Worm (Caenorhabditis elegans) whole organism, L2 larva: Measurements from ENCODE around the gene mep-1.

Experiments
- ceh-16 ChIP-seq: fragments of 150-350 bp; optimal IDR thresholded peaks from 2 replicates; lab custom pipeline; 2014; ENCODE audit warnings: missing biosample characterization, missing genetic modification characterization
- ceh-82 ChIP-seq: fragments of 150-350 bp; optimal IDR thresholded peaks from 2 replicates; lab custom pipeline; 2014; ENCODE audit warnings: missing biosample characterization, missing genetic modification characterization
- dmd-4 ChIP-seq: sonication (generic microtip); optimal IDR thresholded peaks from 2 replicates; lab custom pipeline; 2017; ENCODE audit warnings: missing biosample characterization, missing genetic modification characterization
- elt-3 ChIP-seq: sonication (generic microtip); optimal IDR thresholded peaks from 2 replicates; lab custom pipeline; 2017; ENCODE audit warnings: missing biosample characterization, missing genetic modification characterization
- fos-1 ChIP-seq: fragments of 150-350 bp; optimal IDR thresholded peaks from 2 replicates; lab custom pipeline; 2014; ENCODE audit warnings: missing biosample characterization, missing genetic modification characterization
- mdl-1 ChIP-seq, 2 experiments: fragments of 150-350 bp in 1 of 2; sonication (generic microtip) in 1 of 2; optimal IDR thresholded peaks; 2 replicates each; lab custom pipeline; 2017; ENCODE audit warnings: missing biosample characterization in 2 of 2, missing genetic modification characterization in 2 of 2
- nhr-11 ChIP-seq: fragments of 150-350 bp; optimal IDR thresholded peaks from 2 replicates; lab custom pipeline; 2014; ENCODE audit warnings: missing biosample characterization, missing genetic modification characterization
- nhr-12 ChIP-seq: fragments of 150-350 bp; optimal IDR thresholded peaks from 2 replicates; lab custom pipeline; 2014; ENCODE audit warnings: missing biosample characterization, missing genetic modification characterization
- nhr-237 ChIP-seq: fragments of 150-350 bp; optimal IDR thresholded peaks from 2 replicates; lab custom pipeline; 2014; ENCODE audit warnings: missing biosample characterization, missing genetic modification characterization
- nhr-25 ChIP-seq: fragments of 150-350 bp; sonication (generic microtip); optimal IDR thresholded peaks from 3 replicates; lab custom pipeline; 2014; ENCODE audit warnings: missing biosample characterization, missing genetic modification characterization
- skn-1 ChIP-seq: sonication (generic microtip); optimal IDR thresholded peaks from 2 replicates; lab custom pipeline; 2017; ENCODE audit warnings: missing biosample characterization, missing genetic modification characterization
- sma-3 ChIP-seq: sonication (generic microtip); optimal IDR thresholded peaks from 2 replicates; lab custom pipeline; 2016; ENCODE audit warnings: missing genetic modification reagents, missing genetic modification characterization, missing compliant biosample characterization

- TF ChIP-seq dmd-4 (tag; lab: Kevin White, UChicago) (no peak), skn-1 (no peak), mdl-1 (tag; optimal IDR thresholded peaks at IDR 0.05; lab: Kevin White, UChicago) (no peak), nhr-11 (tag; lab: Kevin White, UChicago) (no peak), sma-3 (GFP tag; lab: Kevin White, UChicago) (no peak), ceh-82 (tag; lab: Kevin White, UChicago) (no peak), nhr-237 (tag; lab: Kevin White, UChicago) (no peak), fos-1 (peak; percentile 73), nhr-25 (tag; lab: Kevin White, UChicago) (no peak), elt-3 (no peak), ceh-16 (tag; lab: Kevin White, UChicago) (no peak), nhr-12 (tag; lab: Kevin White, UChicago) (no peak)
Measured at ce11 chrIV:11489077-11489476, 35.4 kb upstream of the mep-1 start.
